Fruit fly (Drosophila melanogaster) whole organism, wandering third instar larva: Measurements from ENCODE around the gene JTBR.

Source experiments
- HLH106 ChIP-seq: fragments of 200-800 bp; optimal IDR thresholded peaks from 3 replicates; lab custom pipeline; 2019; ENCODE audit warnings: missing biosample characterization, mild to moderate bottlenecking, missing genetic modification characterization, moderate library complexity
- Mio ChIP-seq: sonication (Bioruptor generic); optimal IDR thresholded peaks from 2 replicates; lab custom pipeline; 2016; ENCODE audit warnings: missing biosample characterization, missing genetic modification characterization
- N ChIP-seq: fragments of >200 bp; optimal IDR thresholded peaks from 2 replicates; lab custom pipeline; 2018; ENCODE audit warnings: missing biosample characterization, missing external identifiers, missing genetic modification characterization
- OdsH ChIP-seq: fragments of 200-800 bp; sonication (Bioruptor generic); optimal IDR thresholded peaks from 2 replicates; lab custom pipeline; 2016; ENCODE audit warnings: missing biosample characterization, mild to moderate bottlenecking, missing genetic modification characterization
- Rel ChIP-seq, 2 experiments: fragments of 200-800 bp; sonication (Bioruptor generic) in 1 of 2; optimal IDR thresholded peaks; 2 replicates in 1 of 2; 3 replicates in 1 of 2; lab custom pipeline; 2016 to 2019; ENCODE audit warnings: mild to moderate bottlenecking in 2 of 2, missing biosample characterization in 2 of 2, missing genetic modification characterization in 2 of 2, moderate library complexity in 1 of 2
- Sp1 ChIP-seq: fragments of 200-800 bp; sonication (Bioruptor generic); optimal IDR thresholded peaks from 3 replicates; lab custom pipeline; 2019; ENCODE audit warnings: missing biosample characterization, mild to moderate bottlenecking, missing genetic modification characterization, moderate library complexity
- Vsx2 ChIP-seq: fragments of 200-300, 225-300 bp; sonication (Bioruptor generic); optimal IDR thresholded peaks from 2 replicates; lab custom pipeline; 2018; ENCODE audit warnings: missing biosample characterization, missing genetic modification characterization; ENCODE audit not compliant: partially characterized antibody
- sage ChIP-seq: fragments of 200-800 bp; sonication (Bioruptor generic); optimal IDR thresholded peaks from 2 replicates; lab custom pipeline; 2016; ENCODE audit warnings: missing biosample characterization, mild to moderate bottlenecking, missing genetic modification characterization
- woc ChIP-seq: sonication (Bioruptor generic); optimal IDR thresholded peaks from 2 replicates; lab custom pipeline; 2016; ENCODE audit warnings: missing biosample characterization, mild to moderate bottlenecking, missing genetic modification characterization

JTBR gene

dm6 chr3L:1754262-1754661 lies 48.4 kb downstream of the JTBR start:
- no peak for TF ChIP-seq woc
- no peak for TF ChIP-seq Sp1 (GFP tag; lab: Kevin White, UChicago)
- TF ChIP-seq sage (GFP tag; lab: Kevin White, UChicago), result no peak
- no peak for TF ChIP-seq OdsH (GFP tag; lab: Kevin White, UChicago)
- TF ChIP-seq N, result no peak
- TF ChIP-seq Vsx2 (GFP tag; lab: Kevin White, UChicago), result no peak
- TF ChIP-seq HLH106 (tag; lab: Kevin White, UChicago), result no peak
- no peak for TF ChIP-seq Rel (GFP tag; optimal IDR thresholded peaks at IDR 0.05; lab: Kevin White, UChicago)
- TF ChIP-seq Rel (tag; optimal IDR thresholded peaks at IDR 0.05; lab: Kevin White, UChicago), result no peak
- no peak for TF ChIP-seq Mio (GFP tag; lab: Kevin White, UChicago)
